Worm (Caenorhabditis elegans): ENCODE measurements around the gene F38B7.3.
A peak's percentile ranks its signal among the peaks of the same experiment; 100 is the strongest.

The F38B7.3 gene

DNA sequence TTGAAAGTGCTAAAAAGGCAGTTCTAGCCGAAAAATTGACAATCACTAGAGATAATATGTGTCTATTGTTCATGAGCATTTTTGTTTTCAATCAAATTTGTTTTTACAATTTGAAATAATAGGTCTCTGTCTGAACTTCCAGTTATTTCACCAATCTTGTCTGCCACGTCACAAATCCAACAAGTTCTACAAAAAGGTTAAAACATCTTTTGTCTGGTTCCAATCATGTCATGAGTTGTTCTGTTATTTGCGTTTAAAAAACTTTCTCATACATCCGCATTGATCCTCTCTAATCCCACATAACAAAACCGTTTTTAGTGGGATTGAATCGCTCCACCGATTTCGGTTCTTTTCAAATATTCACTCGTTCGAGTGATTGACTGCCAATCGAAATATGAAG lies 51.9 kb downstream of the F38B7.3 start, which contains the start of gene F35B12.9:
TSS of gene F35B12.9 (plus strand) at position 372 of the 400 bp plus-strand sequence.
- no peak for TF ChIP-seq egl-13 (tag; optimal IDR thresholded peaks at IDR 0.05)
- no peak for TF ChIP-seq efl-1 (optimal IDR thresholded peaks at IDR 0.05)
- peak in 1 of 2 experiments; percentile 60 for TF ChIP-seq efl-1 (GFP tag; optimal IDR thresholded peaks at IDR 0.05 in 1 of 2)
- TF ChIP-seq nhr-76 (tag; optimal IDR thresholded peaks at IDR 0.05): no peak
- TF ChIP-seq lin-35 (GFP tag; optimal IDR thresholded peaks at IDR 0.05): no peak
